Fruit fly (Drosophila melanogaster) whole organism: ENCODE data around the gene CG5276.

Experiments
- Dll ChIP-seq: fragments of >200 bp; optimal IDR thresholded peaks from 2 replicates; lab custom pipeline; 2017
- EcR ChIP-seq, 2 experiments: fragments of >200 bp; optimal IDR thresholded peaks; 2 replicates each; lab custom pipeline; 2017; ENCODE audit warnings: missing biosample characterization in 2 of 2, missing genetic modification characterization in 2 of 2, missing genetic modification reagents in 2 of 2
- psq ChIP-seq: fragments of >200 bp; optimal IDR thresholded peaks from 2 replicates; lab custom pipeline; 2017
- usp ChIP-seq: fragments of >200 bp; optimal IDR thresholded peaks from 2 replicates; lab custom pipeline; 2017; ENCODE audit warnings: missing biosample characterization, missing genetic modification characterization, mixed read lengths

- TF ChIP-seq EcR (GFP tag; optimal IDR thresholded peaks at IDR 0.05; lab: Kevin White, UChicago) (no peak), usp (GFP tag; lab: Kevin White, UChicago) (no peak), psq (lab: Kevin White, UChicago) (no peak), Dll (no peak)
These were observed 4.1 kb downstream of the CG5276 start, which contains the start of the genes Exd2 and CG5281 for dm6 chr3R:11435537-11436234.
